Fruit fly (Drosophila melanogaster): ENCODE results near the gene CG15879.

The CG15879 gene

dm6 chr3L:2158689-2159310 is 10.1 kb downstream of the CG15879 start (continued):
- TF ChIP-seq Blimp-1 (GFP tag; optimal IDR thresholded peaks at IDR 0.05) (no peak), CG8119 (GFP tag; IDR thresholded peaks at IDR 0.05) (peak; percentile 67), OdsH (GFP tag; optimal IDR thresholded peaks at IDR 0.05) (peak; percentile 1), Hr39 (GFP tag; optimal IDR thresholded peaks at IDR 0.05) (peak; percentile 21), dac (GFP tag; optimal IDR thresholded peaks at IDR 0.05) (peak; percentile 32), CG6854 (GFP tag; optimal IDR thresholded peaks at IDR 0.05) (no peak), lz (GFP tag; optimal IDR thresholded peaks at IDR 0.05) (peak; percentile 18), Gug (GFP tag; IDR thresholded peaks at IDR 0.05) (0 out of 2 replicates have a peak, but pooled peaks have one; percentile 22), eg (GFP tag; IDR thresholded peaks at IDR 0.05) (peak; percentile 69), esn (GFP tag; optimal IDR thresholded peaks at IDR 0.05) (peak; percentile 6), CG6808 (GFP tag; optimal IDR thresholded peaks at IDR 0.05) (no peak), topi (GFP tag; optimal IDR thresholded peaks at IDR 0.05) (peak; percentile 13), CG6276 (GFP tag; optimal IDR thresholded peaks at IDR 0.05) (no peak), Eip93F (GFP tag; optimal IDR thresholded peaks at IDR 0.05) (no peak), pdm3 (GFP tag; optimal IDR thresholded peaks at IDR 0.05) (peak; percentile 34), CG6163 (GFP tag; IDR thresholded peaks at IDR 0.05) (peak; percentile 61; the same call in 1 of the 3 replicates), CG1621 (tag; optimal IDR thresholded peaks at IDR 0.05) (no peak), CG15336 (GFP tag; IDR thresholded peaks at IDR 0.05) (peak; percentile 50; the same call in 1 of the 2 replicates), dsx (GFP tag; optimal IDR thresholded peaks at IDR 0.05; ENCODE audit: poor library complexity, severe bottlenecking) (no peak), CG11902 (GFP tag; optimal IDR thresholded peaks at IDR 0.05) (no peak), Hr38 (GFP tag; optimal IDR thresholded peaks at IDR 0.05) (no peak), CG3919 (GFP tag; optimal IDR thresholded peaks at IDR 0.05) (peak; percentile 22), CG4318 (GFP tag; optimal IDR thresholded peaks at IDR 0.05) (no peak)

- no peak for TF ChIP-seq spab (GFP tag; optimal IDR thresholded peaks at IDR 0.05)
- TF ChIP-seq Eip75B (GFP tag; optimal IDR thresholded peaks at IDR 0.05) = peak; percentile 34
- TF ChIP-seq eg (GFP tag; IDR thresholded peaks at IDR 0.05) = 0 out of 3 replicates have a peak, but pooled peaks have one; percentile 54
Observed at dm6 chr3L:2157427-2157931, 11.4 kb downstream of the CG15879 start.

dm6 chr3L:2152730-2153129 is 16.2 kb downstream of the CG15879 start:
- no peak for TF ChIP-seq fkh (GFP tag; optimal IDR thresholded peaks at IDR 0.05)
- peak; percentile 57 for TF ChIP-seq net (GFP tag; optimal IDR thresholded peaks at IDR 0.05)
- TF ChIP-seq OdsH (GFP tag; optimal IDR thresholded peaks at IDR 0.05) = peak; percentile 63
- TF ChIP-seq Gug (GFP tag; IDR thresholded peaks at IDR 0.05) = no peak
- peak; percentile 25 for TF ChIP-seq dsx (GFP tag; optimal IDR thresholded peaks at IDR 0.05; ENCODE audit: poor library complexity, severe bottlenecking)
- peak; percentile 32 for TF ChIP-seq CG10669 (GFP tag; optimal IDR thresholded peaks at IDR 0.05)
- peak; percentile 57 for TF ChIP-seq Met (GFP tag; optimal IDR thresholded peaks at IDR 0.05)
- TF ChIP-seq topi (GFP tag; optimal IDR thresholded peaks at IDR 0.05) = peak; percentile 47
- peak; percentile 55 for TF ChIP-seq Hr39 (GFP tag; optimal IDR thresholded peaks at IDR 0.05)
- no peak for TF ChIP-seq CG8119 (GFP tag; IDR thresholded peaks at IDR 0.05)
- no peak for TF ChIP-seq ss (GFP tag; optimal IDR thresholded peaks at IDR 0.05)
- TF ChIP-seq Hr38 (GFP tag; optimal IDR thresholded peaks at IDR 0.05) = no peak
- no peak for TF ChIP-seq CG11294 (GFP tag; IDR thresholded peaks at IDR 0.05)
- no peak for TF ChIP-seq CG9139 (GFP tag; optimal IDR thresholded peaks at IDR 0.05)
- TF ChIP-seq Sox15 (GFP tag; optimal IDR thresholded peaks at IDR 0.05) = peak; percentile 25
- peak; percentile 31 for TF ChIP-seq cyc (GFP tag; optimal IDR thresholded peaks at IDR 0.05)
- TF ChIP-seq CG8632 (GFP tag; optimal IDR thresholded peaks at IDR 0.05) = no peak
- TF ChIP-seq acj6 (GFP tag; optimal IDR thresholded peaks at IDR 0.05) = peak; percentile 64
- TF ChIP-seq CG8319 (GFP tag; optimal IDR thresholded peaks at IDR 0.05) = no peak
- peak; percentile 23 for TF ChIP-seq Ets21C (GFP tag; optimal IDR thresholded peaks at IDR 0.05)
- peak; percentile 39 for TF ChIP-seq Sox14 (GFP tag; optimal IDR thresholded peaks at IDR 0.05)
- TF ChIP-seq fd59A (GFP tag; optimal IDR thresholded peaks at IDR 0.05) = no peak
- peak; percentile 50 for TF ChIP-seq CG15336 (GFP tag; IDR thresholded peaks at IDR 0.05)
- no peak for TF ChIP-seq CG6808 (GFP tag; optimal IDR thresholded peaks at IDR 0.05)
- TF ChIP-seq CG3032 (tag; optimal IDR thresholded peaks at IDR 0.05) = peak; percentile 32
- no peak for TF ChIP-seq Eip75B (GFP tag; optimal IDR thresholded peaks at IDR 0.05)
- TF ChIP-seq CG32006 (GFP tag; optimal IDR thresholded peaks at IDR 0.05) = peak; percentile 54
- TF ChIP-seq spab (GFP tag; optimal IDR thresholded peaks at IDR 0.05) = no peak
- no peak for TF ChIP-seq CG4318 (GFP tag; optimal IDR thresholded peaks at IDR 0.05)
- TF ChIP-seq CG1621 (tag; optimal IDR thresholded peaks at IDR 0.05) = peak; percentile 3
- TF ChIP-seq CG3919 (GFP tag; optimal IDR thresholded peaks at IDR 0.05) = peak; percentile 47
- peak; percentile 25 for TF ChIP-seq lz (GFP tag; optimal IDR thresholded peaks at IDR 0.05)
- no peak for TF ChIP-seq CG11762 (GFP tag; optimal IDR thresholded peaks at IDR 0.05; ENCODE audit: insufficient read depth)
- TF ChIP-seq Eip78C (GFP tag) = peak; percentile 82
